Fruit fly (Drosophila melanogaster): Measurements from ENCODE around the gene Snapin.

Snapin gene

DNA sequence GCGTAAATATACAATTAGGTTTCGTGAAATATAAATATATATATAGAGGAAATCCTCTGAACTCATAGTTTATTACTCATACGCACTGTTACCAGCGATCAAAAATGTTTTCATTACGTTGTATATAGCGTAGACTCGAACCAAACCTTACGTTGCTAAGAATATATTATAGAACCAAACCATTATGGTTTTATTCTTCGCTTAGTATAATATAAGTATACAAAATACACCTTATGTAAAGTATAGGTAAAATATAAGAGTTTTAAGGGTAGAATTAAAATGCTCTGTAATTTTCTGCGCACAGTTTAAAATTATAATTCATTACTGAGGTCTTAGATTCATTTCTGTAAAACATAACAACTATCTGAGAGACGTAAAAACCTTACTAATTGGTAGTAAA is 35.0 kb downstream of the Snapin start:
- no peak for TF ChIP-seq CG8478 (optimal IDR thresholded peaks at IDR 0.05)
- peak in 1 of 2 experiments; percentile 22 for TF ChIP-seq CTCF (optimal IDR thresholded peaks at IDR 0.05)

DNA sequence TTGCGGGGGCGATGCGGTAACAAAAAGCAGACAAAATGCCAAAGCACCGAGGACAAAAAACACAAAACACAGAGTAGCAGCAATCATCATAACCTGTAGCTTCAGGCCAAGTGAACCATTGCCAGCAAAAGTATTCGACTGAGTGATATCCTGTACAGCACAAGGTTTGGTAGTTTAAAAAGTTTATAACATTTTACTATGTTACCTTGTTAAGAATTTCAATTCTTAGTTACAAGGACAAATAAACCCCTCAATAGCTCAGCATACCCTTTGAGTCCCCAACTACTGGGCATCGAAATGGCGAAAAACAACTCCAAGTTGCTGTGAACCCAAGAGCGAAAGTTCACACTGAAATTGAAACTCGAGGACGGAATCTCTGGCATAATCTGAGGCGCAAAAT is 36.4 kb downstream of the Snapin start:
- TF ChIP-seq CTCF (optimal IDR thresholded peaks at IDR 0.05): no peak
- TF ChIP-seq CG8478 (optimal IDR thresholded peaks at IDR 0.05): no peak

DNA sequence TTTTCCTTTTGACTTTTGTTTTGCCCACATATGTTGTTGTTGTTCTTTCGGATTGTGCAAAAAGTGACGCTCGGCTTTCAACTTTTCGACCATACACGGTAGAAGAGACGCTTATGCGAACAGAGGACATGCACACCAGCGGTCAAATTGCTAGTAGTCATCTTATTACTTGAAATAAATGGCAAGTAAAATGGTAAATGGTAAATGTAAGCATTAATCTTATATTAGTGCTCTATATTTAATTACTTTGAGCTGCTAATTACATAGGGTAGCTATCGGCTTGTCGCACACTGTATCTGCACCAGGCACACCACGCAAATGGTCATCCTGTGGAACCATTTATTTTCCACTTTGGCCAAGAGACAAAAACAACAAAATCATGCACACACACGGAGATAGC is 38.2 kb downstream of the Snapin start:
- TF ChIP-seq CTCF (optimal IDR thresholded peaks at IDR 0.05): no peak
- TF ChIP-seq CG8478 (optimal IDR thresholded peaks at IDR 0.05): no peak

DNA sequence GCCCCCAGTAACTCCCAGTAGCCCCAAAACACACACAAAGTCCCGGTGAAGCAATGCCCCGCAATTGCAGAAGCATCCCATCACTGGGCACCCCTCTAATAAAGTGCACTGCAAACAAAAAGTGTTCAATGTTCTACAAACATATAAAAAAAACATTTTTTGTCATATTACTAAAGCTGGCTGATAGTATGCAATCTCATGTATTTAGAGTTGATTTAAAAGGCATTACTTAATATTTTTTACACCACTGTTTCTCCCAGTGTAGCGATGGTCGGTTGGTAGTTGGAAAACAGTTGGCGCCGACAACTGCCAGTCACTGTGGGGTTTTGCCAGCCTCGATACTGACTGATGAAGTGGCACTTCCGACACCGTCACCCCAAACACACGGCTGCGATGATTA is 39.1 kb downstream of the Snapin start:
- TF ChIP-seq CG8478 (optimal IDR thresholded peaks at IDR 0.05): no peak
- TF ChIP-seq CTCF (optimal IDR thresholded peaks at IDR 0.05): no peak
